Worm (Caenorhabditis elegans) whole organism, early embryonic: ENCODE data around the gene T15B7.8.

ENCODE experiments used
- ama-1 ChIP-seq: fragments of 150-350 bp; optimal IDR thresholded peaks from 2 replicates; lab custom pipeline; 2014
- ceh-36 ChIP-seq: sonication (generic microtip); optimal IDR thresholded peaks from 2 replicates; lab custom pipeline; 2016; ENCODE audit warnings: missing genetic modification characterization, inconsistent platforms, missing compliant biosample characterization
- flt-1 ChIP-seq: fragments of 200-800 bp; sonication (Bioruptor generic); IDR thresholded peaks from 2 replicates; pipeline ENCODE4 v1.3.6; 2022; ENCODE audit warnings: missing genetic modification characterization, missing compliant biosample characterization

DNA sequence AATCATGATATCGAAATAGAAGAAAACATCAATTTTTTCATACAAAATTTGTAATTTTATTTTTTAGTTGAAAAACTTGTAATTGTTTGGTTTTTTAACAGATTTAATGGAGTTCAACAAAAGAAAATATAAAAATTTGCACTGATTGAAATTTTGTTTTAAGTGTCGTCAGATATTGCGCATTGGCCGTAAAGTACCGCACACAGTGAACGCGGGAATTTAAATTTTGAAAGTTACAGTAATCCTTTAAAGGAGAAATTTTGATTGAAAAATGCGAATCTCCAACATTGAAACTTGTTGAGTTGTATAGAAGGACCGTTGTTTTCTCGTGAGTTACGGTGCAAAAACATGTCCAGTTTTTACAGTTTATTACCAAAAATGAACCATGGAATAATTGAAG, 28.6 kb upstream of the T15B7.8 start:
- TF ChIP-seq flt-1 (GFP tag; lab: Robert Waterston, UW) (no peak), ceh-36 (tag; lab: Kevin White, UChicago) (no peak), ama-1 (lab: Kevin White, UChicago) (no peak)
